Fruit fly (Drosophila melanogaster) whole organism, larva: Measurements from ENCODE around the gene Invadolysin.

Experiments
- noc ChIP-seq: fragments of 200-800 bp; sonication (Bioruptor generic); optimal IDR thresholded peaks from 3 replicates; lab custom pipeline; 2019; ENCODE audit warnings: missing biosample characterization, mild to moderate bottlenecking, missing genetic modification characterization, moderate library complexity

Invadolysin gene

DNA sequence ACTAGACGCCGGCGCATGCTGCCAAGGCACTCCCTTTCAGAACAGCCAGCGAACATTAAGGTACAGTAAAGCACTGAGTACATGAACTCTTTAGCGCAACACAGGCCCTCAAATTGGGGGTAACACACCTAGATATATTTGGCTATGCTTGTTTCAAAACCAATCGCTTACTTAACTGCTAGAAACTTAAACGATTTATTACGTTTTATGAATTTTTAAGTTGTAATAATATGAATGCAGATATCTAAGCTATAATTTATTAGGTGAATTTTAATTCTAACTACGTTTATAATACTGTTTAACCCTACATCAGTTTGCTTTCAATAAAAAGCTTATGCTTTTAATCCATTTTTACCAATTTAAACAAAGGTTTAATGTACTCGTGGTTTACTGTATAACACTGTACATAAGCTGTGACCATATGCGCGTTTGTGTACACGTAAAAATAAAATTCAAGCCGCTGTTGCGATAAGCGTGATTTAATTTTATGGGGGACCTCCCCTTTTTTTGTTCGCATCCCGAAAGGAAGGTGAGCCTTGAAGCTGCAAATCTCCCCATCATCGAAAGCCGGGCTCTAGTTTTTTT lies 32.6 kb downstream of the Invadolysin start:
- no peak for TF ChIP-seq noc (tag; lab: Kevin White, UChicago)

DNA sequence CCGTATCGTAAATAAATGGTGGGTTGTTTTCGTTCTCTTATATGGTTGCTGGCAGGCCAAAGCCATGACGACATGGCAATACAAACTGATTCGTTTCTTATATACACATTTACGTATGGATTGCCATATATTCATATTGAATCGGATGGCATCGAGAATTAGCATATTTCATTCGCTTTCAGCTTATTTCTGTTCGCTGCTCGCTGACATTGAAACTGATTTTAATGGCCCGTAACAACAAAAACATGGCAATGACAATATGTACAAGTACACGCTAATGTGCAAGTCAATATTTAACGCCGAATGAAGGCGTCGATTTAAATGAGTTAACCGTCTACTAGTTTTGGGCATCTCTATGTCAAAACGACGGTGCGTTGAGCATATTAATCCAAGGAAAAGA lies 41.5 kb downstream of the Invadolysin start:
- TF ChIP-seq noc (tag; lab: Kevin White, UChicago), result peak; percentile 3

DNA sequence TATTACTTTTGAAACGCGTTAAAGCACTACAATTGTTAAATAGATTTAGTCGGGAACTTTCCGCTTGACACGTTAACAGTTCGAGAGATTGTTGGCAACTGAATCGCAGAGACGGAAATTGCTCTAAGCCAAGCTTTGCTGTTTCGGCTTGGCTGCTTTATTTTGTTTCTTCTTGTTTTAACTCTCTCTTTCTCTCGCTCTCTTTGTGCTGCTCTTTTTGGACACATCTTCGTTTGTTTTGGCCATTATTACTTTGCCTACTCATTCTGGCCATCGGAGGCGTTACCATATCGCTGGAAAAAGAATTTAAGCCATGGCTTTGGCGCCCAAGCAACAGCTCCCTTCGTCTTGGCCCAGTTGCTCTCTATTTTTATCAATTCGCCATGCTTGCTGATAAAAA lies 45.1 kb downstream of the Invadolysin start, which contains the start of gene CG12814:
CG12814 (minus strand) TSS at position 84 of the 400 bp plus-strand sequence.
- no peak for TF ChIP-seq noc (tag; lab: Kevin White, UChicago)

DNA sequence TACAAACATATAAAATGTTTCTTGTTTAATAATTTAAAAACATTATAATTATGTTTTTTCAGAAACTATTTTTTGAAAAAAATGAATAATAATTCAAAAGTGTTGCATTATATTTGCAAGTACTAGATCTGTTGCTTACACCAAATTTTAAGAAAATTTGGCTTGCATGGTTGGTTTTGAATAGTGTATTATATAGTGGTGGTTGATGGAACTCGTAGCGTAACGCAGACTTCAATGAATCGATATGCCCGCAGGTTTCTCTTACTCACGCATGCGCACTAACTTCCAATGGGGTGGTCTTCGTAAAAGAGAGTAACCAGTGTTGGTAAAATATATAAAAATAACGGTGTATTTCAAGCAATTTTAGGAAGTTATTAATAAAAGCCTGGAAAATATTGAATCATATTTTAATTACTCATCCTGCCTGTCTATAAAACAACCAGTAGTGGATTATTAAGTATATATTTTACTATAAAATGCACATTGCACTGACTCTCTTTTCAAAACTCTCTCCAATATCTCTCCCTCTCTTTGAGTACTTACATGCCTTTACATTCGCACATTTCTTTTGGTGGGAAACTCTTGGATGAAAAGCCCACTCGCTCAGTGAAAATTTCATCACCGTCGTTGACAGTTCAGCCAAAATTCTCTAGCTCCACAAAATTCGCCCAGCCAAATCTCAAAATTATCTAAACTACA lies 45.8 kb downstream of the Invadolysin start, which contains the start of gene Syn:
Syn (plus strand) TSS at position 606 of the 699 bp plus-strand sequence.
- TF ChIP-seq noc (tag; lab: Kevin White, UChicago), result no peak

DNA sequence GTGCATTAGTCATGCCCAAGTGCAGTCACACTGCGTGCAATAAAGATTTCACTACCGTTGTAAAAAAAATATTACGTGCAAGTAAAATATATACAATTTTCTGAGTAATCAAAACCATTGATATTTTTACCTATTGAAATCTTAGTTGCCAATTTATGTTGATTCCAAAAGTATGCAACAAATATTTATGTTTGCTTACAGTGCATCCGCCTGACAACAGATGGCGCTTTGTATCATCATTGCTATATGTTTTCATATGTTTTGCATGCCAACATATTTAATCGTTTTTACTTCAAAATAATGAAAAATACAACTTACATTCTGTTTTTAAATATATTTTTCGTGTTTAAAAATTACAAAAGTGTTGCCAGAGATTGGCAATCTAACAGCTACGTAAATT lies 59.1 kb downstream of the Invadolysin start:
- no peak for TF ChIP-seq noc (tag; lab: Kevin White, UChicago)

DNA sequence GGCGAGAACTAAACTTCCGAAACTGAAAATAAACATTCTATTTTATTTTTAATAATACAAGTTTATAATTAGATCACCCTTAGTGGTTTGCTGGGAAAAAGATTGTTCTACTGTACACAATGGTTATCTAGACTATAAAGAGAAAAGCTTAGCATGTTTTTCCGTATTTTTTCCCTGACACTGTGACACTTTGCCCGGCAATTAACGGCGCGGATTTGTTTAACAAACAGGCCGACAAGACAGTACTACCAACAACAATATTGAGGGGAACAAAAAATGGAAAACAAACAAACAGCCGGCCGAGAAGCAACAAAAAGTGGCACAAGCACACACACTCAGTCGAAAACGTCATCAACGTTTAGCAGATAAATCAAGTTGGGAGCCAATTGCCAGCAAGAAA lies 62.3 kb downstream of the Invadolysin start:
- no peak for TF ChIP-seq noc (tag; lab: Kevin White, UChicago)
